Worm (Caenorhabditis elegans) whole organism, late embryonic: ENCODE measurements around the gene ntp-1.

Source experiments
- C08G9.2 ChIP-seq: sonication (generic microtip); optimal IDR thresholded peaks from 2 replicates; lab custom pipeline; 2016; ENCODE audit warnings: mild to moderate bottlenecking, missing genetic modification characterization, moderate library complexity, missing compliant biosample characterization
- ama-1 ChIP-seq: fragments of 150-350 bp; optimal IDR thresholded peaks from 2 replicates; lab custom pipeline; 2014
- ceh-18 ChIP-seq: sonication (generic microtip); optimal IDR thresholded peaks from 2 replicates; lab custom pipeline; 2016; ENCODE audit warnings: missing genetic modification characterization, missing compliant biosample characterization
- ceh-22 ChIP-seq: sonication (generic microtip); optimal IDR thresholded peaks from 2 replicates; lab custom pipeline; 2017; ENCODE audit warnings: missing biosample characterization, missing genetic modification characterization
- ets-4 ChIP-seq: sonication (generic microtip); optimal IDR thresholded peaks from 2 replicates; lab custom pipeline; 2016; ENCODE audit warnings: missing genetic modification characterization, missing compliant biosample characterization
- fkh-10 ChIP-seq: fragments of 150-350 bp; optimal IDR thresholded peaks from 2 replicates; lab custom pipeline; 2014; ENCODE audit warnings: missing biosample characterization, missing genetic modification reagents, missing genetic modification characterization
- hlh-13 ChIP-seq: fragments of 200-800 bp; sonication (Bioruptor generic); optimal IDR thresholded peaks from 2 replicates; lab custom pipeline; 2018; ENCODE audit warnings: mild to moderate bottlenecking, missing genetic modification characterization, missing compliant biosample characterization
- hlh-30 ChIP-seq: sonication (generic microtip); optimal IDR thresholded peaks from 2 replicates; lab custom pipeline; 2017; ENCODE audit warnings: antibody characterized with exemption, missing genetic modification characterization, missing compliant biosample characterization; ENCODE audit not compliant: insufficient read depth
- mec-3 ChIP-seq: sonication (generic microtip); optimal IDR thresholded peaks from 2 replicates; lab custom pipeline; 2016; ENCODE audit warnings: borderline replicate concordance, missing genetic modification characterization, missing compliant biosample characterization
- nhr-11 ChIP-seq: fragments of 150-350 bp; optimal IDR thresholded peaks from 2 replicates; lab custom pipeline; 2014; ENCODE audit warnings: missing biosample characterization, missing genetic modification characterization
- pag-3 ChIP-seq: sonication (generic microtip); optimal IDR thresholded peaks from 2 replicates; lab custom pipeline; 2016; ENCODE audit warnings: missing compliant biosample characterization, missing genetic modification characterization, borderline replicate concordance
- unc-3 ChIP-seq, 2 experiments: fragments of 200-800 bp in 1 of 2; sonication (Bioruptor generic) in 1 of 2; sonication (generic microtip) in 1 of 2; conservative IDR thresholded peaks in 1 of 2; optimal IDR thresholded peaks in 1 of 2; 2 replicates each; pipeline versions ENCODE4 v1.3.6 to Lab custom; 2016 to 2022; ENCODE audit warnings: missing compliant biosample characterization in 2 of 2, missing genetic modification characterization in 2 of 2, missing genetic modification reagents in 1 of 2

ce11 chrIV:7757245-7757644 lies 37.4 kb downstream of the ntp-1 start, which contains the start of gene C46A5.4:
- no peak for TF ChIP-seq ets-4 (tag; lab: Kevin White, UChicago)
- no peak for TF ChIP-seq nhr-11 (tag; lab: Kevin White, UChicago)
- no peak for TF ChIP-seq unc-3 (GFP tag; conservative IDR thresholded peaks at IDR 0.05; lab: Robert Waterston, UW)
- TF ChIP-seq unc-3 (tag; optimal IDR thresholded peaks at IDR 0.05; lab: Kevin White, UChicago): no peak
- TF ChIP-seq C08G9.2 (tag; lab: Kevin White, UChicago): no peak
- no peak for TF ChIP-seq hlh-30 (tag; lab: Kevin White, UChicago)
- no peak for TF ChIP-seq fkh-10 (GFP tag; lab: Kevin White, UChicago)
- TF ChIP-seq ama-1 (lab: Kevin White, UChicago): no peak
- TF ChIP-seq hlh-13 (GFP tag; lab: Kevin White, UChicago): no peak
- no peak for TF ChIP-seq ceh-22 (tag; lab: Kevin White, UChicago)
- TF ChIP-seq pag-3 (tag; lab: Kevin White, UChicago): no peak
- no peak for TF ChIP-seq mec-3
- no peak for TF ChIP-seq ceh-18 (tag; lab: Kevin White, UChicago)
